Fruit fly (Drosophila melanogaster): ENCODE measurements around the gene PCID2.

dm6 chr3L:11586794-11587462 is 39.3 kb upstream of the PCID2 start:
- TF ChIP-seq Pif1B (GFP tag; optimal IDR thresholded peaks at IDR 0.05) (no peak), CG32121 (GFP tag; IDR thresholded peaks at IDR 0.05) (0 out of 2 replicates have a peak, but pooled peaks have one; percentile 16), Snoo (tag; optimal IDR thresholded peaks at IDR 0.05) (no peak), gl (tag; optimal IDR thresholded peaks at IDR 0.05) (no peak), CG34367 (tag; optimal IDR thresholded peaks at IDR 0.05) (no peak)
